Fruit fly (Drosophila melanogaster): ENCODE measurements around the gene CG5078.

CG5078 gene

DNA sequence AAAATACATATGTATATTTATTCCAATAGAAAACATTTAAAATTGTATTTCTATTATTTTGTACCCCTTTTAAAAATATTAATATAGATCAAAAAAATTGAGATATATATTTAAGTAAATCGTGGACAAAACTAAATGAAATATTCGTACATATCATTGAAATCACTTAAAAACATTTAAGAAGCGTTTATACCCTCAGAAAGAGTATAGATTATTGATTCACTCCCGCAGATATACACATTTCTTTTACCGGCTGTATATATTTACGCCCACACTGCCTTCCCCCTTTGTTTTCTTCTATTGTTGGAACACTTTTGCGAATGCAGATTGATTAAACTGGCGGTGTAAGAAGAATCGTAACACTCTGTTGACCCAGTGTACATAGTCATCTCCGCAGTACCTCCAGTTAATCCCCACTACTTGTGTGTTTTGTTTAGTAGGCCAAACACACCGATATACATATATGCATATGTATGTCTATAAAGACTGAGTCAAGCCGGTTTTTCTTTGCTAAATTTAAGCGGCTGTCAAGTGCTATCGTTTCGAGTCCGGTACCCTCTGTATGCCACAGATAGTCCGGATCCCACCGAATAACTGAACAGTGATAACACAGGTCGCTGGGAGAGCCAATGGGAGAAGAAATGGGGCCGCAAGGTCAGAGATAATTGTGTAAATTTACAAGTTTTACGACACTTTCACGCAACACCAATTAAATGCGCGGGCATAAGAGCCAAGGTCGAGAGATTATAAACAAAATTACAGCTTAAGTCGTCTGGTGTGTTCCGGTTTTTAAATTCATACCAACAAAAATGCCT lies 34.1 kb upstream of the CG5078 start (continued):
- peak; percentile 38 for TF ChIP-seq pnt (GFP tag; optimal IDR thresholded peaks at IDR 0.05)
- TF ChIP-seq H2.0 (GFP tag; IDR thresholded peaks at IDR 0.05), result no peak
- no peak for TF ChIP-seq GATAe (GFP tag; conservative IDR thresholded peaks at IDR 0.05)
- TF ChIP-seq jing (GFP tag; optimal IDR thresholded peaks at IDR 0.05), result no peak
- TF ChIP-seq Rx (GFP tag; IDR thresholded peaks at IDR 0.05), result no peak
- TF ChIP-seq NC2α (GFP tag; optimal IDR thresholded peaks at IDR 0.05), result peak; percentile 60
- TF ChIP-seq pum (GFP tag; optimal IDR thresholded peaks at IDR 0.05), result peak; percentile 17
- peak; percentile 60 for TF ChIP-seq ems (GFP tag; optimal IDR thresholded peaks at IDR 0.05)
- no peak for TF ChIP-seq CG14860 (GFP tag; IDR thresholded peaks at IDR 0.05; ENCODE audit: partially characterized antibody)
- peak; percentile 22 for TF ChIP-seq CG9437 (GFP tag; optimal IDR thresholded peaks at IDR 0.05)
- TF ChIP-seq sr (GFP tag; IDR thresholded peaks at IDR 0.05), result peak; percentile 63; the same call in 2 of the 3 replicates
- TF ChIP-seq Myb (GFP tag; optimal IDR thresholded peaks at IDR 0.05), result peak; percentile 35
- peak; percentile 35 for TF ChIP-seq B-H2 (GFP tag; optimal IDR thresholded peaks at IDR 0.05)
- no peak for TF ChIP-seq sens-2 (GFP tag; IDR thresholded peaks at IDR 0.05)
- TF ChIP-seq crp (GFP tag; optimal IDR thresholded peaks at IDR 0.05), result no peak
- TF ChIP-seq schlank (tag; optimal IDR thresholded peaks at IDR 0.05), result peak; percentile 71
- peak; percentile 22 for TF ChIP-seq CG3065 (GFP tag; optimal IDR thresholded peaks at IDR 0.05)
- TF ChIP-seq CG31441 (GFP tag; IDR thresholded peaks at IDR 0.05), result peak; percentile 61; the same call in 1 of the 2 replicates
- no peak for TF ChIP-seq Dek (tag; optimal IDR thresholded peaks at IDR 0.05)
- TF ChIP-seq CG14014 (GFP tag; IDR thresholded peaks at IDR 0.05), result peak; percentile 20; the same call in 1 of the 2 replicates
- TF ChIP-seq CG11504 (tag; optimal IDR thresholded peaks at IDR 0.05), result peak; percentile 47
- peak; percentile 4 for TF ChIP-seq Dad (GFP tag; optimal IDR thresholded peaks at IDR 0.05)
- TF ChIP-seq Sox102F (GFP tag; optimal IDR thresholded peaks at IDR 0.05), result peak; percentile 57
- TF ChIP-seq CG2129 (GFP tag; IDR thresholded peaks at IDR 0.05; ENCODE audit: partially characterized antibody), result no peak
- TF ChIP-seq B-H1 (GFP tag; IDR thresholded peaks at IDR 0.05), result no peak
- peak; percentile 1 for TF ChIP-seq trem (tag; optimal IDR thresholded peaks at IDR 0.05)
- peak; percentile 58 for TF ChIP-seq oc (tag; optimal IDR thresholded peaks at IDR 0.05)
- no peak for TF ChIP-seq CG14050 (GFP tag; IDR thresholded peaks at IDR 0.05)
- TF ChIP-seq Ravus (GFP tag; IDR thresholded peaks at IDR 0.05), result no peak
- peak; percentile 79 for TF ChIP-seq CG2875 (GFP tag; optimal IDR thresholded peaks at IDR 0.05)
- no peak for TF ChIP-seq nom (GFP tag; optimal IDR thresholded peaks at IDR 0.05)
- TF ChIP-seq CG15514 (GFP tag; optimal IDR thresholded peaks at IDR 0.05), result no peak
- no peak for TF ChIP-seq ind (GFP tag; optimal IDR thresholded peaks at IDR 0.05)
- no peak for TF ChIP-seq corto (GFP tag; optimal IDR thresholded peaks at IDR 0.05)
- 0 out of 2 replicates have a peak, but pooled peaks have one; percentile 32 for TF ChIP-seq chm (GFP tag; IDR thresholded peaks at IDR 0.05)
- no peak for TF ChIP-seq chn (GFP tag; optimal IDR thresholded peaks at IDR 0.05)
- TF ChIP-seq CG17328 (GFP tag; IDR thresholded peaks at IDR 0.05), result peak; percentile 32; the same call in 1 of the 2 replicates
- no peak for TF ChIP-seq toy (GFP tag; IDR thresholded peaks at IDR 0.05)
- no peak for TF ChIP-seq sima (GFP tag; optimal IDR thresholded peaks at IDR 0.05)
- no peak for TF ChIP-seq BtbVII (GFP tag; optimal IDR thresholded peaks at IDR 0.05)
- peak; percentile 38 for TF ChIP-seq nmo (GFP tag; optimal IDR thresholded peaks at IDR 0.05)
- peak; percentile 67 for TF ChIP-seq Hmr (GFP tag; optimal IDR thresholded peaks at IDR 0.05)
- peak; percentile 44 for TF ChIP-seq CG7556 (GFP tag; optimal IDR thresholded peaks at IDR 0.05)
- peak; percentile 96 for TF ChIP-seq Med (GFP tag)
- no peak for TF ChIP-seq abd-A (tag; optimal IDR thresholded peaks at IDR 0.05)
- peak; percentile 97 for TF ChIP-seq D19A (tag; optimal IDR thresholded peaks at IDR 0.05)
- peak in 1 of 2 experiments; percentile 13 for TF ChIP-seq Eip74EF (GFP tag; optimal IDR thresholded peaks at IDR 0.05)
- peak; percentile 53 for TF ChIP-seq CG18619 (GFP tag; optimal IDR thresholded peaks at IDR 0.05)
